Fruit fly (Drosophila melanogaster) whole organism, embryonic: ENCODE measurements around the gene CG3097.

Source experiments
- Abd-B ChIP-seq: fragments of 200-800 bp; sonication (Bioruptor generic); optimal IDR thresholded peaks from 2 replicates; lab custom pipeline; 2018; ENCODE audit warnings: missing biosample characterization, mild to moderate bottlenecking, missing genetic modification characterization, moderate library complexity
- Aef1 ChIP-seq: fragments of 200-800 bp; sonication (Bioruptor generic); IDR thresholded peaks from 3 replicates; pipeline ENCODE4 v1.3.6; 2022; ENCODE audit warnings: missing biosample characterization, missing genetic modification characterization
- CG10147 ChIP-seq: fragments of 200-800 bp; sonication (Bioruptor generic); optimal IDR thresholded peaks from 2 replicates; lab custom pipeline; 2019; ENCODE audit warnings: missing biosample characterization, mild to moderate bottlenecking, missing genetic modification characterization, moderate library complexity
- CG1233 ChIP-seq: fragments of 200-800 bp; sonication (Bioruptor generic); optimal IDR thresholded peaks from 4 replicates; lab custom pipeline; 2018; ENCODE audit warnings: missing biosample characterization, mild to moderate bottlenecking, missing genetic modification characterization
- CG13775 ChIP-seq: fragments of 200-800 bp; sonication (Bioruptor generic); optimal IDR thresholded peaks from 3 replicates; lab custom pipeline; 2017; ENCODE audit warnings: missing biosample characterization, mild to moderate bottlenecking, missing genetic modification characterization
- CG15073 ChIP-seq: fragments of 200-800 bp; sonication (Bioruptor generic); optimal IDR thresholded peaks from 2 replicates; lab custom pipeline; 2016; ENCODE audit warnings: missing biosample characterization, missing genetic modification characterization
- CG1529 ChIP-seq: fragments of 200-800 bp; sonication (Bioruptor generic); optimal IDR thresholded peaks from 3 replicates; lab custom pipeline; 2018; ENCODE audit warnings: missing biosample characterization, missing genetic modification characterization
- CG1647 ChIP-seq: fragments of 200-800 bp; sonication (Bioruptor generic); optimal IDR thresholded peaks from 3 replicates; lab custom pipeline; 2016; ENCODE audit warnings: missing biosample characterization, missing genetic modification characterization
- CG16779 ChIP-seq: fragments of 200-800 bp; sonication (Bioruptor generic); IDR thresholded peaks from 2 replicates; pipeline ENCODE4 v1.3.6; 2022; ENCODE audit warnings: missing biosample characterization, missing genetic modification characterization
- CG17385 ChIP-seq: fragments of 200-800 bp; sonication (Bioruptor generic); optimal IDR thresholded peaks from 3 replicates; lab custom pipeline; 2018; ENCODE audit warnings: missing biosample characterization, mild to moderate bottlenecking, missing genetic modification characterization
- CG2116 ChIP-seq: fragments of 200-800 bp; sonication (Bioruptor generic); optimal IDR thresholded peaks from 3 replicates; lab custom pipeline; 2018; ENCODE audit warnings: missing biosample characterization, mild to moderate bottlenecking, missing genetic modification characterization
- CG2875 ChIP-seq: fragments of 200-800 bp; sonication (Bioruptor generic); optimal IDR thresholded peaks from 2 replicates; lab custom pipeline; 2017; ENCODE audit warnings: missing biosample characterization, mild to moderate bottlenecking, missing genetic modification characterization, missing genetic modification reagents
- CG30403 ChIP-seq: fragments of 200-800 bp; sonication (Bioruptor generic); optimal IDR thresholded peaks from 3 replicates; lab custom pipeline; 2016; ENCODE audit warnings: missing biosample characterization, missing genetic modification characterization
- CG3163 ChIP-seq: fragments of 200-800 bp; sonication (Bioruptor generic); optimal IDR thresholded peaks from 3 replicates; lab custom pipeline; 2016; ENCODE audit warnings: missing biosample characterization, missing genetic modification characterization
- CG33557 ChIP-seq: fragments of 200-800 bp; sonication (Bioruptor generic); optimal IDR thresholded peaks from 2 replicates; lab custom pipeline; 2019; ENCODE audit warnings: missing biosample characterization, mild to moderate bottlenecking, missing genetic modification characterization, moderate library complexity
- CG7271 ChIP-seq: fragments of 200-800 bp; sonication (Bioruptor generic); optimal IDR thresholded peaks from 2 replicates; lab custom pipeline; 2018; ENCODE audit warnings: missing biosample characterization, mild to moderate bottlenecking, missing genetic modification characterization, moderate library complexity
- CG7357 ChIP-seq: fragments of 200-800 bp; sonication (Bioruptor generic); IDR thresholded peaks from 3 replicates; pipeline ENCODE4 v1.3.6; 2022; ENCODE audit warnings: missing biosample characterization, missing genetic modification characterization
- CG9215 ChIP-seq: fragments of 200-800 bp; sonication (Bioruptor generic); IDR thresholded peaks from 2 replicates; pipeline ENCODE4 v1.3.6; 2022; ENCODE audit warnings: missing biosample characterization, missing genetic modification characterization
- CG9932 ChIP-seq: fragments of 200-800 bp; sonication (Bioruptor generic); IDR thresholded peaks from 2 replicates; pipeline ENCODE4 v1.3.6; 2022; ENCODE audit warnings: missing biosample characterization, missing genetic modification characterization
- Chrac-16 ChIP-seq: fragments of 200-800 bp; sonication (Bioruptor generic); optimal IDR thresholded peaks from 3 replicates; lab custom pipeline; 2016; ENCODE audit warnings: missing biosample characterization, missing genetic modification characterization
- HLH3B ChIP-seq: fragments of 200-800 bp; sonication (Bioruptor generic); IDR thresholded peaks from 2 replicates; pipeline ENCODE4 v1.3.6; 2022; ENCODE audit warnings: missing biosample characterization, missing genetic modification characterization
- HmgZ ChIP-seq: fragments of 200-800 bp; sonication (Bioruptor generic); optimal IDR thresholded peaks from 2 replicates; lab custom pipeline; 2018; ENCODE audit warnings: missing biosample characterization, mild to moderate bottlenecking, missing genetic modification characterization
- Hr39 ChIP-seq: fragments of >200 bp; optimal IDR thresholded peaks from 2 replicates; lab custom pipeline; 2017
- MTF-1 ChIP-seq: fragments of 200-800 bp; sonication (Bioruptor generic); optimal IDR thresholded peaks from 2 replicates; lab custom pipeline; 2018; ENCODE audit warnings: missing biosample characterization, mild to moderate bottlenecking, missing genetic modification characterization, borderline replicate concordance
- Med ChIP-seq: fragments of 200-800 bp; sonication (Bioruptor generic); peaks from one replicate; lab custom pipeline; 2016; ENCODE audit warnings: missing biosample characterization, missing genetic modification characterization, mild to moderate bottlenecking, inconsistent platforms, moderate library complexity
- Mes4 ChIP-seq: fragments of 200-800 bp; sonication (Bioruptor generic); optimal IDR thresholded peaks from 2 replicates; lab custom pipeline; 2016; ENCODE audit warnings: missing biosample characterization, missing genetic modification characterization
- Optix ChIP-seq: fragments of 200-800 bp; sonication (Bioruptor generic); IDR thresholded peaks from 3 replicates; pipeline ENCODE4 v1.3.6; 2022; ENCODE audit warnings: missing biosample characterization, missing genetic modification characterization
- ap ChIP-seq: fragments of 200-800 bp; sonication (Bioruptor generic); IDR thresholded peaks from 2 replicates; pipeline ENCODE4 v1.3.6; 2022; ENCODE audit warnings: missing biosample characterization, missing genetic modification characterization
- ara ChIP-seq: fragments of 200-800 bp; sonication (Bioruptor generic); IDR thresholded peaks from 2 replicates; pipeline ENCODE4 v1.3.6; 2022; ENCODE audit warnings: missing biosample characterization, missing genetic modification characterization
- chinmo ChIP-seq: fragments of 200-800 bp; sonication (Bioruptor generic); IDR thresholded peaks from 4 replicates; pipeline ENCODE4 v1.3.6; 2022; ENCODE audit warnings: missing biosample characterization, missing genetic modification characterization; ENCODE audit not compliant: partially characterized antibody
- crc ChIP-seq: fragments of 200-800 bp; sonication (Bioruptor generic); optimal IDR thresholded peaks from 2 replicates; lab custom pipeline; 2016; ENCODE audit warnings: missing biosample characterization, missing genetic modification characterization
- dan ChIP-seq: fragments of 200-800 bp; sonication (Bioruptor generic); IDR thresholded peaks from 2 replicates; pipeline ENCODE4 v1.3.6; 2022; ENCODE audit warnings: missing biosample characterization, missing genetic modification characterization
- ewg ChIP-seq: fragments of 200-800 bp; sonication (Bioruptor generic); optimal IDR thresholded peaks from 3 replicates; lab custom pipeline; 2017; ENCODE audit warnings: mild to moderate bottlenecking, missing biosample characterization, missing genetic modification reagents, missing genetic modification characterization
- fru ChIP-seq: fragments of >200 bp; optimal IDR thresholded peaks from 2 replicates; lab custom pipeline; 2017
- gfzf ChIP-seq: fragments of 200-800 bp; sonication (Bioruptor generic); optimal IDR thresholded peaks from 2 replicates; lab custom pipeline; 2016; ENCODE audit warnings: missing biosample characterization, mild to moderate bottlenecking, missing genetic modification characterization, moderate library complexity
- grn ChIP-seq: fragments of 200-800 bp; sonication (Bioruptor generic); optimal IDR thresholded peaks from 3 replicates; lab custom pipeline; 2017; ENCODE audit warnings: missing biosample characterization, missing genetic modification characterization
- knrl ChIP-seq: fragments of 200-800 bp; sonication (Bioruptor generic); IDR thresholded peaks from 3 replicates; pipeline ENCODE4 v1.3.6; 2022; ENCODE audit warnings: missing biosample characterization, missing genetic modification characterization; ENCODE audit not compliant: partially characterized antibody
- luna ChIP-seq: fragments of 200-800 bp; sonication (Bioruptor generic); optimal IDR thresholded peaks from 2 replicates; lab custom pipeline; 2016; ENCODE audit warnings: missing biosample characterization, missing genetic modification characterization
- mam ChIP-seq: fragments of 200-800 bp; sonication (Bioruptor generic); optimal IDR thresholded peaks from 3 replicates; lab custom pipeline; 2016; ENCODE audit warnings: missing biosample characterization, missing genetic modification characterization
- nerfin-1 ChIP-seq: fragments of 200-800 bp; sonication (Bioruptor generic); optimal IDR thresholded peaks from 3 replicates; lab custom pipeline; 2019; ENCODE audit warnings: missing biosample characterization, mild to moderate bottlenecking, missing genetic modification characterization, moderate library complexity
- pho ChIP-seq: fragments of 200-800 bp; sonication (Bioruptor generic); optimal IDR thresholded peaks from 2 replicates; lab custom pipeline; 2016; ENCODE audit warnings: missing biosample characterization, missing genetic modification characterization
- pzg ChIP-seq: fragments of 200-800 bp; sonication (Bioruptor generic); optimal IDR thresholded peaks from 3 replicates; lab custom pipeline; 2018; ENCODE audit warnings: missing biosample characterization, mild to moderate bottlenecking, missing genetic modification characterization, moderate library complexity
- ro ChIP-seq: fragments of 200-800 bp; sonication (Bioruptor generic); IDR thresholded peaks from 2 replicates; pipeline ENCODE4 v1.3.6; 2022; ENCODE audit warnings: missing biosample characterization, missing genetic modification characterization
- sc ChIP-seq, 3 experiments: fragments of >200 bp in 2 of 3; fragments of 200-800 bp in 1 of 3; sonication (Bioruptor generic) in 1 of 3; optimal IDR thresholded peaks; 2 replicates in 2 of 3; 3 replicates in 1 of 3; lab custom pipeline; 2017; ENCODE audit warnings: mild to moderate bottlenecking in 1 of 3, missing biosample characterization in 1 of 3, missing genetic modification characterization in 1 of 3, missing genetic modification reagents in 1 of 3
- scrt ChIP-seq: fragments of 200-800 bp; sonication (Bioruptor generic); optimal IDR thresholded peaks from 2 replicates; lab custom pipeline; 2018; ENCODE audit warnings: missing biosample characterization, mild to moderate bottlenecking, missing genetic modification characterization, moderate library complexity
- shn ChIP-seq: fragments of 200-800 bp; sonication (Bioruptor generic); optimal IDR thresholded peaks from 3 replicates; lab custom pipeline; 2016; ENCODE audit warnings: missing biosample characterization, missing genetic modification characterization
- sim ChIP-seq: fragments of 200-800 bp; sonication (Bioruptor generic); IDR thresholded peaks from 2 replicates; pipeline ENCODE4 v1.3.6; 2022; ENCODE audit warnings: missing biosample characterization, missing genetic modification characterization
- wdn ChIP-seq: fragments of 200-800 bp; sonication (Bioruptor generic); IDR thresholded peaks from 2 replicates; pipeline ENCODE4 v1.3.6; 2022; ENCODE audit warnings: missing biosample characterization, missing genetic modification characterization
- zfh1 ChIP-seq: fragments of 200-800 bp; sonication (Bioruptor generic); IDR thresholded peaks from 3 replicates; pipeline ENCODE4 v1.3.6; 2022; ENCODE audit warnings: missing biosample characterization, missing genetic modification characterization

The CG3097 gene

DNA sequence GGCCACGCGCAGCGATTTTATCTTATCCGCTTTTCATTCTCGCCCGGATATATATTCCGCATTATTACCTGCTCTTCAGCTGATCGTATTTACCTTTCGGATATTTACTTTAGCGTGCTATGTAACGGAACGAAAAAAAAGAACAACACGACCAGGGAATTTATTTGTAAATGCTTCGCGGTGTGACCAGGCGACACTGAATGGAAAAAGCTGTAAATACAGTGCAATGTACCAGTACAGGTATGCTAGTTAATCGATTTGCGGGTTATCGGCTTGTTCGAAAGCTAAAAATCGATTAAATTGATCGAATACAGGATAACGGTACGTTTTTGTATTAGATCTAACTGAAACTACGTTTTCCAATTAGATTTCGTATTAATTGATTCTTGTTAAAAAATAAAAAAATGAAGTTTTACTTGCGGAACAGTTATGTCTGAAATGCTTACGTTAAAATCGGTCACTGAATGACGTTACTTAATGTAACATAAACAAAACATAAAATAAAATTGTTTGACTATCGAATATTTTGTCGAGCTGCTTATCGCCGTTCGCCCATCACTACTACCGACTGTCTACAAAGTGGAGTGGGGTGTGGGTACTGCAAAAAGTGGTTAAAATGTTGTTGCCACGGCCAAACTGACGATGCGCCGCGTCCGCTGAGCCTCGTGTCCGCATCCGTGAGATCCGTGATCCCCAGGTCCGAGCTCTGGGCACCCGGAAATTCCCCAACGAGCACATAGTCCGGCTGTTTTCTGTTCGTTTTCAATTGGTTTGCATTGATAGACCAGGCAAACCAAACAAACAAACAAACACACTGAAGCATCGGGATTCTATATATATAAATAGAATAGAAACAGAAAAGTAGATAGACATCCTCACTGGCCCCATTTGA lies 6.3 kb downstream of the CG3097 start, which contains the start of the genes MAPk-Ak2 and CG42699 (continued):
- TF ChIP-seq CG15073 (GFP tag; lab: Kevin White, UChicago) (no peak), HLH3B (GFP tag; lab: Robert Waterston, UW) (peak; percentile 70; the same call in 1 of the 2 replicates), Aef1 (GFP tag; lab: Robert Waterston, UW) (no peak), Hr39 (lab: Kevin White, UChicago) (no peak), Med (GFP tag; lab: Kevin White, UChicago) (peak; percentile 97), ro (GFP tag; lab: Robert Waterston, UW) (no peak), HmgZ (tag; lab: Kevin White, UChicago) (peak; percentile 75), chinmo (no peak), CG30403 (peak; percentile 28), sc (optimal IDR thresholded peaks at IDR 0.05; lab: Kevin White, UChicago) (no peak), sc (GFP tag; optimal IDR thresholded peaks at IDR 0.05; lab: Kevin White, UChicago) (peak; percentile 69), shn (GFP tag; lab: Kevin White, UChicago) (peak; percentile 71), CG1529 (GFP tag; lab: Kevin White, UChicago) (peak; percentile 82), nerfin-1 (peak; percentile 94), ewg (GFP tag; lab: Kevin White, UChicago) (peak; percentile 71), pho (peak; percentile 81), wdn (peak; percentile 24; the same call in 1 of the 2 replicates), ara (GFP tag; lab: Robert Waterston, UW) (peak; percentile 71), grn (peak; percentile 95), CG7271 (peak; percentile 25), CG10147 (GFP tag; lab: Kevin White, UChicago) (no peak), mam (GFP tag; lab: Kevin White, UChicago) (peak; percentile 43), luna (peak; percentile 67), CG1647 (GFP tag; lab: Kevin White, UChicago) (peak; percentile 76), fru (lab: Kevin White, UChicago) (no peak), Chrac-16 (no peak), CG2875 (GFP tag; lab: Kevin White, UChicago) (peak; percentile 88), CG3163 (GFP tag; lab: Kevin White, UChicago) (peak; percentile 67), CG9215 (no peak), CG9932 (peak; percentile 50), gfzf (GFP tag; lab: Kevin White, UChicago) (peak; percentile 84), CG13775 (peak; percentile 47), dan (no peak), sim (GFP tag; lab: Robert Waterston, UW) (peak; percentile 69; the same call in 1 of the 2 replicates), CG2116 (peak; percentile 96), crc (GFP tag; lab: Kevin White, UChicago) (peak; percentile 71), MTF-1 (GFP tag; lab: Kevin White, UChicago) (peak; percentile 93), Optix (GFP tag; lab: Robert Waterston, UW) (no peak; the same call in 2 of the 3 replicates), CG7357 (GFP tag; lab: Robert Waterston, UW) (no peak), CG33557 (peak; percentile 90), CG1233 (peak; percentile 92), CG16779 (GFP tag; lab: Robert Waterston, UW) (peak; percentile 36; the same call in 1 of the 2 replicates), Mes4 (GFP tag; lab: Kevin White, UChicago) (peak; percentile 76), pzg (GFP tag; lab: Kevin White, UChicago) (peak; percentile 77), zfh1 (GFP tag; lab: Robert Waterston, UW) (peak; percentile 78), scrt (GFP tag; lab: Kevin White, UChicago) (peak; percentile 69), CG17385 (peak; percentile 81), knrl (GFP tag; lab: Robert Waterston, UW) (peak; percentile 56; the same call in 2 of the 3 replicates), Abd-B (GFP tag; lab: Kevin White, UChicago) (peak; percentile 30), ap (GFP tag; lab: Robert Waterston, UW) (peak; percentile 45; the same call in 1 of the 2 replicates)
